Fruit fly (Drosophila melanogaster): Measurements from ENCODE around the gene CG4186.

Gene CG4186

dm6 chr3L:20784812-20785671 lies 15.7 kb downstream of the CG4186 start (continued):
- TF ChIP-seq Stat92E (GFP tag; optimal IDR thresholded peaks at IDR 0.05) = peak in 1 of 3 experiments; percentile 61
- no peak for TF ChIP-seq ase (GFP tag; IDR thresholded peaks at IDR 0.05)
- no peak for TF ChIP-seq Ets97D (GFP tag; optimal IDR thresholded peaks at IDR 0.05)
- TF ChIP-seq jumu (GFP tag; optimal IDR thresholded peaks at IDR 0.05) = no peak
- peak; percentile 32 for TF ChIP-seq CG12299 (tag; optimal IDR thresholded peaks at IDR 0.05)
- peak; percentile 9 for TF ChIP-seq Antp (GFP tag; optimal IDR thresholded peaks at IDR 0.05)
- peak; percentile 58 for TF ChIP-seq Hmr (GFP tag; optimal IDR thresholded peaks at IDR 0.05)
- TF ChIP-seq chif (GFP tag; optimal IDR thresholded peaks at IDR 0.05) = no peak
- TF ChIP-seq CG10959 (GFP tag; IDR thresholded peaks at IDR 0.05) = 0 out of 2 replicates have a peak, but pooled peaks have one; percentile 25
- TF ChIP-seq ATbp (GFP tag; optimal IDR thresholded peaks at IDR 0.05) = peak; percentile 22
- TF ChIP-seq CG12104 (GFP tag; optimal IDR thresholded peaks at IDR 0.05) = peak; percentile 41
- no peak for TF ChIP-seq CG17912 (GFP tag; optimal IDR thresholded peaks at IDR 0.05)
- TF ChIP-seq HLH54F (GFP tag; optimal IDR thresholded peaks at IDR 0.05) = peak; percentile 2
- TF ChIP-seq HmgZ (tag; optimal IDR thresholded peaks at IDR 0.05) = peak; percentile 48
- TF ChIP-seq CG17359 (tag; optimal IDR thresholded peaks at IDR 0.05) = peak; percentile 16

- no peak for TF ChIP-seq run (tag; optimal IDR thresholded peaks at IDR 0.05)
- peak; percentile 29 for TF ChIP-seq B-H2 (GFP tag; optimal IDR thresholded peaks at IDR 0.05)
- TF ChIP-seq CG18599 (GFP tag; optimal IDR thresholded peaks at IDR 0.05) = no peak
- no peak for TF ChIP-seq Poxn (GFP tag; IDR thresholded peaks at IDR 0.05)
- TF ChIP-seq YL-1 (GFP tag; optimal IDR thresholded peaks at IDR 0.05) = peak; percentile 62
- peak; percentile 66 for TF ChIP-seq Dp (GFP tag; optimal IDR thresholded peaks at IDR 0.05)
- TF ChIP-seq CG4617 (GFP tag; optimal IDR thresholded peaks at IDR 0.05; ENCODE audit: borderline replicate concordance) = peak; percentile 44
- no peak for TF ChIP-seq ftz-f1 (GFP tag; optimal IDR thresholded peaks at IDR 0.05)
- no peak for TF ChIP-seq CG10209 (GFP tag; optimal IDR thresholded peaks at IDR 0.05)
- TF ChIP-seq MBD-R2 (GFP tag; IDR thresholded peaks at IDR 0.05) = peak; percentile 66
- TF ChIP-seq Oaz (GFP tag; IDR thresholded peaks at IDR 0.05) = no peak
- TF ChIP-seq Vsx1 (GFP tag; optimal IDR thresholded peaks at IDR 0.05) = no peak
- TF ChIP-seq Trl (optimal IDR thresholded peaks at IDR 0.05) = no peak
- TF ChIP-seq Trl (GFP tag; optimal IDR thresholded peaks at IDR 0.05) = no peak
- TF ChIP-seq CG6689 (GFP tag; IDR thresholded peaks at IDR 0.05) = no peak
- no peak for TF ChIP-seq Awh (GFP tag; IDR thresholded peaks at IDR 0.05)
- TF ChIP-seq zfh1 (GFP tag; IDR thresholded peaks at IDR 0.05) = peak; percentile 53; the same call in 2 of the 3 replicates
- no peak for TF ChIP-seq Six4 (GFP tag; optimal IDR thresholded peaks at IDR 0.05)
- peak; percentile 72 for TF ChIP-seq D19A (tag; optimal IDR thresholded peaks at IDR 0.05)
- TF ChIP-seq Max (GFP tag; optimal IDR thresholded peaks at IDR 0.05) = no peak
- no peak for TF ChIP-seq CG12942 (GFP tag; optimal IDR thresholded peaks at IDR 0.05)
- no peak for TF ChIP-seq vfl (GFP tag; optimal IDR thresholded peaks at IDR 0.05)
- TF ChIP-seq CG10366 (GFP tag; IDR thresholded peaks at IDR 0.05) = no peak
- peak; percentile 6 for TF ChIP-seq CG13296 (GFP tag; optimal IDR thresholded peaks at IDR 0.05)
- peak; percentile 1 for TF ChIP-seq Nf-YB (GFP tag; optimal IDR thresholded peaks at IDR 0.05)
- no peak for TF ChIP-seq CG6683 (GFP tag; optimal IDR thresholded peaks at IDR 0.05)
- no peak for TF ChIP-seq ab (GFP tag; optimal IDR thresholded peaks at IDR 0.05)
- TF ChIP-seq CG10565 (GFP tag; optimal IDR thresholded peaks at IDR 0.05) = no peak
- no peak for TF ChIP-seq CG15479 (GFP tag; optimal IDR thresholded peaks at IDR 0.05)
- TF ChIP-seq CG7357 (GFP tag; IDR thresholded peaks at IDR 0.05) = no peak
- no peak for TF ChIP-seq CG17361 (GFP tag; IDR thresholded peaks at IDR 0.05)
- peak; percentile 59 for TF ChIP-seq CG10267 (tag; optimal IDR thresholded peaks at IDR 0.05)
- peak; percentile 7 for TF ChIP-seq caup (GFP tag; optimal IDR thresholded peaks at IDR 0.05; ENCODE audit: severe bottlenecking)
Measured at dm6 chr3L:20785742-20786427, 16.5 kb downstream of the CG4186 start, which contains the start of gene Pcif1. TSS of gene Pcif1 (minus strand) at chr3L:20786197.
